Fruit fly (Drosophila melanogaster) whole organism, embryonic: Measurements from ENCODE around the gene CG5687.
A peak's percentile ranks its signal among the peaks of the same experiment; 100 is the strongest.

ENCODE experiments used
- Atf3 ChIP-seq: fragments of 200-800 bp; sonication (Bioruptor generic); optimal IDR thresholded peaks from 3 replicates; lab custom pipeline; 2016; ENCODE audit warnings: missing biosample characterization, missing genetic modification characterization
- CG10431 ChIP-seq: fragments of 200-800 bp; sonication (Bioruptor generic); optimal IDR thresholded peaks from 3 replicates; lab custom pipeline; 2018; ENCODE audit warnings: missing biosample characterization, mild to moderate bottlenecking, missing genetic modification characterization
- CG11723 ChIP-seq: fragments of 200-800 bp; sonication (Bioruptor generic); optimal IDR thresholded peaks from 2 replicates; lab custom pipeline; 2017; ENCODE audit warnings: missing biosample characterization, mild to moderate bottlenecking, missing genetic modification characterization
- CG12299 ChIP-seq: fragments of 200-800 bp; sonication (Bioruptor generic); optimal IDR thresholded peaks from 2 replicates; lab custom pipeline; 2018; ENCODE audit warnings: missing biosample characterization, mild to moderate bottlenecking, missing genetic modification characterization
- CG12942 ChIP-seq: fragments of 200-800 bp; sonication (Bioruptor generic); optimal IDR thresholded peaks from 3 replicates; lab custom pipeline; 2016; ENCODE audit warnings: missing biosample characterization, missing genetic modification characterization
- CG13296 ChIP-seq: fragments of 200-800 bp; sonication (Bioruptor generic); optimal IDR thresholded peaks from 3 replicates; lab custom pipeline; 2018; ENCODE audit warnings: missing biosample characterization, mild to moderate bottlenecking, missing genetic modification characterization
- CG17612 ChIP-seq: fragments of 200-800 bp; sonication (Bioruptor generic); IDR thresholded peaks from 2 replicates; pipeline ENCODE4 v1.3.6; 2022; ENCODE audit warnings: missing biosample characterization, missing genetic modification characterization
- CG2199 ChIP-seq: fragments of 200-800 bp; sonication (Bioruptor generic); IDR thresholded peaks from 3 replicates; pipeline ENCODE4 v1.3.6; 2022; ENCODE audit warnings: missing biosample characterization, missing genetic modification characterization
- CG2875 ChIP-seq: fragments of 200-800 bp; sonication (Bioruptor generic); optimal IDR thresholded peaks from 2 replicates; lab custom pipeline; 2017; ENCODE audit warnings: missing biosample characterization, mild to moderate bottlenecking, missing genetic modification characterization, missing genetic modification reagents
- CG34376 ChIP-seq: fragments of 200-800 bp; sonication (Bioruptor generic); optimal IDR thresholded peaks from 2 replicates; lab custom pipeline; 2018; ENCODE audit warnings: missing biosample characterization, mild to moderate bottlenecking, missing genetic modification characterization
- CG3838 ChIP-seq: fragments of 200-800 bp; sonication (Bioruptor generic); optimal IDR thresholded peaks from 3 replicates; lab custom pipeline; 2016; ENCODE audit warnings: missing biosample characterization, missing genetic modification characterization
- CG3995 ChIP-seq: fragments of 200-800 bp; sonication (Bioruptor generic); optimal IDR thresholded peaks from 3 replicates; lab custom pipeline; 2016; ENCODE audit warnings: missing biosample characterization, missing genetic modification characterization
- CG42726 ChIP-seq: fragments of 200-800 bp; sonication (Bioruptor generic); IDR thresholded peaks from 2 replicates; pipeline ENCODE4 v1.3.6; 2022; ENCODE audit warnings: missing biosample characterization, missing genetic modification characterization; ENCODE audit not compliant: partially characterized antibody
- CG4854 ChIP-seq: fragments of 200-800 bp; sonication (Bioruptor generic); optimal IDR thresholded peaks from 2 replicates; lab custom pipeline; 2016; ENCODE audit warnings: missing biosample characterization, missing genetic modification characterization, inconsistent platforms
- CG6175 ChIP-seq: fragments of 200-800 bp; sonication (Bioruptor generic); IDR thresholded peaks from 3 replicates; pipeline ENCODE4 v1.3.6; 2022; ENCODE audit warnings: missing biosample characterization, missing genetic modification characterization
- CG6765 ChIP-seq: fragments of 200-800 bp; sonication (Bioruptor generic); optimal IDR thresholded peaks from 3 replicates; lab custom pipeline; 2017; ENCODE audit warnings: missing biosample characterization, mild to moderate bottlenecking, missing genetic modification characterization
- CG8765 ChIP-seq: fragments of 200-800 bp; sonication (Bioruptor generic); IDR thresholded peaks from 2 replicates; pipeline ENCODE4 v1.3.6; 2022; ENCODE audit warnings: missing biosample characterization, missing genetic modification characterization
- CG8924 ChIP-seq: fragments of 200-800 bp; optimal IDR thresholded peaks from 3 replicates; lab custom pipeline; 2019; ENCODE audit warnings: missing biosample characterization, mild to moderate bottlenecking, missing genetic modification characterization, moderate library complexity
- CG9817 ChIP-seq: fragments of 200-800 bp; sonication (Bioruptor generic); optimal IDR thresholded peaks from 2 replicates; lab custom pipeline; 2018; ENCODE audit warnings: missing biosample characterization, mild to moderate bottlenecking, missing genetic modification characterization, moderate library complexity
- CG9876 ChIP-seq: fragments of 200-800 bp; sonication (Bioruptor generic); optimal IDR thresholded peaks from 2 replicates; lab custom pipeline; 2016; ENCODE audit warnings: missing biosample characterization, missing genetic modification characterization
- CG9932 ChIP-seq: fragments of 200-800 bp; sonication (Bioruptor generic); IDR thresholded peaks from 2 replicates; pipeline ENCODE4 v1.3.6; 2022; ENCODE audit warnings: missing biosample characterization, missing genetic modification characterization
- Dbx ChIP-seq: fragments of 200-800 bp; sonication (Bioruptor generic); IDR thresholded peaks from 3 replicates; pipeline ENCODE4 v1.3.6; 2022; ENCODE audit warnings: missing biosample characterization, missing genetic modification characterization
- HLHmδ ChIP-seq: fragments of 200-800 bp; sonication (Bioruptor generic); optimal IDR thresholded peaks from 2 replicates; lab custom pipeline; 2018; ENCODE audit warnings: missing biosample characterization, mild to moderate bottlenecking, missing genetic modification characterization, moderate library complexity
- Hr51 ChIP-seq, 2 experiments: fragments of 200-800 bp; sonication (Bioruptor generic); optimal IDR thresholded peaks; 2 replicates in 1 of 2; 3 replicates in 1 of 2; lab custom pipeline; 2016 to 2018; ENCODE audit warnings: missing biosample characterization in 2 of 2, missing genetic modification characterization in 2 of 2, mild to moderate bottlenecking in 1 of 2, moderate library complexity in 1 of 2
- MBD-R2 ChIP-seq: fragments of 200-800 bp; sonication (Bioruptor generic); IDR thresholded peaks from 2 replicates; pipeline ENCODE4 v1.3.6; 2022; ENCODE audit warnings: missing biosample characterization, missing genetic modification characterization
- Mes4 ChIP-seq: fragments of 200-800 bp; sonication (Bioruptor generic); optimal IDR thresholded peaks from 2 replicates; lab custom pipeline; 2016; ENCODE audit warnings: missing biosample characterization, missing genetic modification characterization
- Myb ChIP-seq: fragments of 200-800 bp; sonication (Bioruptor generic); optimal IDR thresholded peaks from 2 replicates; lab custom pipeline; 2016; ENCODE audit warnings: missing biosample characterization, missing genetic modification characterization
- Nf-YC ChIP-seq: fragments of 200-800 bp; optimal IDR thresholded peaks from 3 replicates; lab custom pipeline; 2019; ENCODE audit warnings: missing biosample characterization, mild to moderate bottlenecking, missing genetic modification characterization, moderate library complexity
- Optix ChIP-seq: fragments of 200-800 bp; sonication (Bioruptor generic); IDR thresholded peaks from 3 replicates; pipeline ENCODE4 v1.3.6; 2022; ENCODE audit warnings: missing biosample characterization, missing genetic modification characterization
- Ssrp ChIP-seq: fragments of 200-800 bp; sonication (Bioruptor generic); optimal IDR thresholded peaks from 2 replicates; lab custom pipeline; 2018; ENCODE audit warnings: missing biosample characterization, mild to moderate bottlenecking, missing genetic modification characterization, moderate library complexity
- Xrp1 ChIP-seq: fragments of 200-800 bp; sonication (Bioruptor generic); IDR thresholded peaks from 2 replicates; pipeline ENCODE4 v1.3.6; 2022; ENCODE audit warnings: missing biosample characterization, missing genetic modification characterization
- bowl ChIP-seq: fragments of 200-800 bp; sonication (Bioruptor generic); IDR thresholded peaks from 2 replicates; pipeline ENCODE4 v1.3.6; 2022; ENCODE audit warnings: missing biosample characterization, missing genetic modification characterization
- br ChIP-seq: fragments of >200 bp; optimal IDR thresholded peaks from 2 replicates; lab custom pipeline; 2017
- chif ChIP-seq, 2 experiments: fragments of 200-800 bp; sonication (Bioruptor generic); optimal IDR thresholded peaks; 3 replicates each; lab custom pipeline; 2016; ENCODE audit warnings: missing biosample characterization in 2 of 2, missing genetic modification characterization in 2 of 2
- chn ChIP-seq: fragments of 200-800 bp; sonication (Bioruptor generic); optimal IDR thresholded peaks from 2 replicates; lab custom pipeline; 2016; ENCODE audit warnings: missing biosample characterization, missing genetic modification characterization
- cwo ChIP-seq: fragments of 200-800 bp; sonication (Bioruptor generic); optimal IDR thresholded peaks from 3 replicates; lab custom pipeline; 2017; ENCODE audit warnings: missing biosample characterization, missing genetic modification characterization, mild to moderate bottlenecking, moderate library complexity, missing genetic modification reagents
- dmrt11E ChIP-seq: fragments of 200-800 bp; sonication (Bioruptor generic); optimal IDR thresholded peaks from 3 replicates; lab custom pipeline; 2018; ENCODE audit warnings: missing biosample characterization, mild to moderate bottlenecking, missing genetic modification characterization, moderate library complexity
- eve ChIP-seq, 2 experiments: fragments of >200 bp; optimal IDR thresholded peaks; 2 replicates each; lab custom pipeline; 2017; ENCODE audit warnings: missing biosample characterization in 2 of 2, missing genetic modification characterization in 2 of 2
- fd64A ChIP-seq: fragments of 200-800 bp; sonication (Bioruptor generic); optimal IDR thresholded peaks from 3 replicates; lab custom pipeline; 2018; ENCODE audit warnings: missing biosample characterization, mild to moderate bottlenecking, missing genetic modification characterization
- fd96Cb ChIP-seq: fragments of 200-800 bp; sonication (Bioruptor generic); optimal IDR thresholded peaks from 2 replicates; lab custom pipeline; 2018; ENCODE audit warnings: missing biosample characterization, mild to moderate bottlenecking, missing genetic modification characterization, moderate library complexity
- grau ChIP-seq: fragments of 200-800 bp; optimal IDR thresholded peaks from 3 replicates; lab custom pipeline; 2019; ENCODE audit warnings: missing biosample characterization, mild to moderate bottlenecking, missing genetic modification characterization, moderate library complexity
- insv ChIP-seq, 2 experiments: fragments of 200-800 bp; sonication (Bioruptor generic); optimal IDR thresholded peaks; 3 replicates each; lab custom pipeline; 2016 to 2018; ENCODE audit warnings: missing biosample characterization in 2 of 2, missing genetic modification characterization in 2 of 2
- lmd ChIP-seq: fragments of 200-800 bp; sonication (Bioruptor generic); IDR thresholded peaks from 2 replicates; pipeline ENCODE4 v1.3.6; 2022; ENCODE audit warnings: missing biosample characterization, missing genetic modification characterization
- pnt ChIP-seq: fragments of 200-800 bp; sonication (Bioruptor generic); optimal IDR thresholded peaks from 3 replicates; lab custom pipeline; 2016; ENCODE audit warnings: missing biosample characterization, missing genetic modification characterization
- prd ChIP-seq, 3 experiments: fragments of >200 bp in 2 of 3; fragments of 200-800 bp in 1 of 3; sonication (Bioruptor generic) in 1 of 3; optimal IDR thresholded peaks in 2 of 3; IDR thresholded peaks in 1 of 3; 2 replicates in 2 of 3; 3 replicates in 1 of 3; pipeline versions ENCODE4 v1.3.6 to Lab custom; 2017 to 2022; ENCODE audit warnings: missing biosample characterization in 1 of 3, missing genetic modification characterization in 1 of 3
- psq ChIP-seq: fragments of 200-800 bp; sonication (Bioruptor generic); optimal IDR thresholded peaks from 2 replicates; lab custom pipeline; 2017; ENCODE audit warnings: missing biosample characterization, missing genetic modification characterization
- tgo ChIP-seq: fragments of 200-800 bp; sonication (Bioruptor generic); IDR thresholded peaks from 3 replicates; pipeline ENCODE4 v1.3.6; 2022; ENCODE audit warnings: missing biosample characterization, missing genetic modification characterization
- tna ChIP-seq: fragments of 200-800 bp; sonication (Bioruptor generic); IDR thresholded peaks from 2 replicates; pipeline ENCODE4 v1.3.6; 2022; ENCODE audit warnings: missing biosample characterization, missing genetic modification characterization; ENCODE audit not compliant: partially characterized antibody
- toy ChIP-seq: fragments of 200-800 bp; sonication (Bioruptor generic); IDR thresholded peaks from 2 replicates; pipeline ENCODE4 v1.3.6; 2022; ENCODE audit warnings: missing biosample characterization, missing genetic modification characterization
- wek ChIP-seq: fragments of 200-800 bp; sonication (Bioruptor generic); optimal IDR thresholded peaks from 3 replicates; lab custom pipeline; 2018; ENCODE audit warnings: missing biosample characterization, mild to moderate bottlenecking, missing genetic modification characterization, moderate library complexity
- zf30C ChIP-seq: fragments of 200-800 bp; sonication (Bioruptor generic); optimal IDR thresholded peaks from 3 replicates; lab custom pipeline; 2018; ENCODE audit warnings: missing biosample characterization, mild to moderate bottlenecking, missing genetic modification characterization

Gene CG5687

dm6 chr3L:1962964-1963363, 24.1 kb upstream of the CG5687 start, which contains the start of gene SCOT (continued):
- TF ChIP-seq wek (GFP tag; lab: Kevin White, UChicago) = peak; percentile 27
- TF ChIP-seq br (lab: Kevin White, UChicago) = no peak
- no peak for TF ChIP-seq dmrt11E (tag; lab: Kevin White, UChicago)
- no peak for TF ChIP-seq Ssrp (tag; lab: Kevin White, UChicago)
- TF ChIP-seq lmd (GFP tag; lab: Robert Waterston, UW) = peak; percentile 82
- no peak; the same call in 1 of the 2 replicates for TF ChIP-seq MBD-R2
- TF ChIP-seq pnt (GFP tag; lab: Kevin White, UChicago) = peak; percentile 18
- peak; percentile 78 for TF ChIP-seq tgo (GFP tag; lab: Robert Waterston, UW)
- TF ChIP-seq fd96Cb (tag; lab: Kevin White, UChicago) = peak; percentile 57
- TF ChIP-seq eve (GFP tag; optimal IDR thresholded peaks at IDR 0.05; lab: Kevin White, UChicago) = no peak
- TF ChIP-seq CG34376 (GFP tag; lab: Kevin White, UChicago) = no peak
- no peak for TF ChIP-seq CG12299 (tag; lab: Kevin White, UChicago)
- peak; percentile 27 for TF ChIP-seq Atf3 (GFP tag; lab: Kevin White, UChicago)
- TF ChIP-seq CG9932 (GFP tag; lab: Robert Waterston, UW) = peak; percentile 50; the same call in 1 of the 2 replicates
- TF ChIP-seq Mes4 (GFP tag; lab: Kevin White, UChicago) = peak; percentile 56
- no peak for TF ChIP-seq insv (GFP tag; optimal IDR thresholded peaks at IDR 0.05; lab: Kevin White, UChicago)
- peak in 1 of 2 experiments; percentile 42 for TF ChIP-seq Hr51 (GFP tag; optimal IDR thresholded peaks at IDR 0.05; lab: Kevin White, UChicago)
- TF ChIP-seq CG42726 = no peak
- TF ChIP-seq CG8924 (tag; lab: Kevin White, UChicago) = peak; percentile 74
- no peak for TF ChIP-seq CG6765
- no peak for TF ChIP-seq CG3838 (GFP tag; lab: Kevin White, UChicago)
- no peak for TF ChIP-seq Myb
- no peak for TF ChIP-seq CG13296 (GFP tag; lab: Kevin White, UChicago)
- peak; percentile 13; the same call in 1 of the 3 replicates for TF ChIP-seq Dbx
- TF ChIP-seq psq = no peak
- TF ChIP-seq CG9817 = peak; percentile 52
- peak; percentile 66 to 70 for TF ChIP-seq chif (GFP tag; optimal IDR thresholded peaks at IDR 0.05; lab: Kevin White, UChicago)
- TF ChIP-seq CG8765 (GFP tag; lab: Robert Waterston, UW) = no peak; the same call in 1 of the 2 replicates
- TF ChIP-seq CG6175 = peak; percentile 52; the same call in 1 of the 3 replicates
- no peak for TF ChIP-seq toy (GFP tag; lab: Robert Waterston, UW)
- no peak for TF ChIP-seq Nf-YC (tag; lab: Kevin White, UChicago)
- TF ChIP-seq cwo = peak; percentile 8
- 0 out of 2 replicates have a peak, but pooled peaks have one; percentile 45 for TF ChIP-seq CG17612 (GFP tag; lab: Robert Waterston, UW)
- no peak for TF ChIP-seq CG2199
- TF ChIP-seq fd64A = no peak
- peak; percentile 86 for TF ChIP-seq Xrp1
- peak; percentile 66 for TF ChIP-seq bowl (GFP tag; lab: Robert Waterston, UW)
- TF ChIP-seq CG9876 = no peak
- TF ChIP-seq chn (GFP tag; lab: Kevin White, UChicago) = peak; percentile 28
- TF ChIP-seq CG12942 = no peak
- TF ChIP-seq CG3995 = no peak
- TF ChIP-seq Optix (GFP tag; lab: Robert Waterston, UW) = peak; percentile 81
- TF ChIP-seq CG4854 (GFP tag; lab: Kevin White, UChicago) = no peak
- no peak for TF ChIP-seq CG10431 (GFP tag; lab: Kevin White, UChicago)
- TF ChIP-seq HLHmδ (GFP tag; lab: Kevin White, UChicago) = no peak
- no peak for TF ChIP-seq CG11723 (GFP tag; lab: Kevin White, UChicago)
- TF ChIP-seq prd (optimal IDR thresholded peaks at IDR 0.05; lab: Kevin White, UChicago) = no peak
- peak; percentile 80 for TF ChIP-seq prd (GFP tag; IDR thresholded peaks at IDR 0.05; lab: Robert Waterston, UW)
- TF ChIP-seq grau (tag; lab: Kevin White, UChicago) = peak; percentile 95
- TF ChIP-seq tna (GFP tag; lab: Robert Waterston, UW) = no peak
- peak; percentile 69 for TF ChIP-seq CG2875
- TF ChIP-seq zf30C = no peak
